Fruit fly (Drosophila melanogaster): ENCODE data around the gene CG4080.

CG4080 gene

DNA sequence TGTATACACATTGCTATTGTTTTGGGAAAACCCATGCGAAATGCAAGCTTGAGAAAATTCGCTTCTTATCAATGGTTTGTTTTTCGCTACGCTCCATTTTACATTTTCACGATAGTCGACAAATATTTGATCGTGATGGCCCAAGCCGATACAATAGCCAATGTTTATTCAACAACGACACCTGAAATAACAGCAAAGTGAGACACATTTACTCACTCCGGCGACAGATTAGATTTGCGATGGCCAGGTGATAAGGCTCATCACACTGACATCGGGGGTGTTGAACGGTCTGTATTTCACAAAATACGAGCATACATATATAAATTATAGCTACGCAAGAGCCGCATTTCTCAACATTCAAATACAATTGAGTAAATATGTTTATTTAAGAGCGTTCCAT lies 1.9 kb downstream of the CG4080 start (continued):
- TF ChIP-seq gfzf (GFP tag; optimal IDR thresholded peaks at IDR 0.05) (no peak), Opbp (GFP tag; IDR thresholded peaks at IDR 0.05; ENCODE audit: partially characterized antibody) (no peak), Dp (GFP tag; optimal IDR thresholded peaks at IDR 0.05) (no peak), luna (GFP tag; optimal IDR thresholded peaks at IDR 0.05) (peak; percentile 82), CG17829 (tag; optimal IDR thresholded peaks at IDR 0.05) (no peak), CG7963 (GFP tag; IDR thresholded peaks at IDR 0.05; ENCODE audit: partially characterized antibody) (no peak), cato (GFP tag; optimal IDR thresholded peaks at IDR 0.05; ENCODE audit: borderline replicate concordance) (no peak), Abd-B (GFP tag; optimal IDR thresholded peaks at IDR 0.05) (no peak), fd64A (GFP tag; optimal IDR thresholded peaks at IDR 0.05) (peak; percentile 82), CTCF (GFP tag; optimal IDR thresholded peaks at IDR 0.05) (peak; percentile 36), CG11695 (GFP tag; IDR thresholded peaks at IDR 0.05) (peak; percentile 59; the same call in 2 of the 3 replicates), wdn (GFP tag; IDR thresholded peaks at IDR 0.05) (0 out of 2 replicates have a peak, but pooled peaks have one; percentile 28), CG18262 (tag; optimal IDR thresholded peaks at IDR 0.05) (peak; percentile 46), CG12659 (GFP tag; optimal IDR thresholded peaks at IDR 0.05) (peak; percentile 20), NC2α (GFP tag; optimal IDR thresholded peaks at IDR 0.05) (no peak), Ets97D (GFP tag; optimal IDR thresholded peaks at IDR 0.05) (no peak), D19A (tag; optimal IDR thresholded peaks at IDR 0.05) (peak; percentile 19), danr (GFP tag; IDR thresholded peaks at IDR 0.05) (no peak), sc (optimal IDR thresholded peaks at IDR 0.05) (no peak), sc (GFP tag; optimal IDR thresholded peaks at IDR 0.05) (peak; percentile 28), chn (GFP tag; optimal IDR thresholded peaks at IDR 0.05) (no peak), CG11696 (GFP tag; IDR thresholded peaks at IDR 0.05) (0 out of 2 replicates have a peak, but pooled peaks have one; percentile 6), mld (GFP tag; IDR thresholded peaks at IDR 0.05; ENCODE audit: partially characterized antibody) (no peak), CG1792 (GFP tag; optimal IDR thresholded peaks at IDR 0.05) (peak; percentile 76), ems (GFP tag; optimal IDR thresholded peaks at IDR 0.05) (peak; percentile 38), bigmax (GFP tag; optimal IDR thresholded peaks at IDR 0.05) (peak; percentile 27), D (optimal IDR thresholded peaks at IDR 0.05) (no peak), D (GFP tag; optimal IDR thresholded peaks at IDR 0.05) (peak; percentile 48), Elba2 (GFP tag; optimal IDR thresholded peaks at IDR 0.05) (no peak), CG4820 (GFP tag; optimal IDR thresholded peaks at IDR 0.05) (peak; percentile 12), CG1603 (tag; optimal IDR thresholded peaks at IDR 0.05) (no peak), ro (GFP tag; IDR thresholded peaks at IDR 0.05) (no peak), CG32767 (GFP tag; IDR thresholded peaks at IDR 0.05) (no peak), Dip2 (GFP tag; IDR thresholded peaks at IDR 0.05) (no peak), ci (GFP tag; IDR thresholded peaks at IDR 0.05) (peak; percentile 50; the same call in 2 of the 3 replicates), Doc3 (GFP tag; IDR thresholded peaks at IDR 0.05; ENCODE audit: partially characterized antibody) (no peak), E2f2 (GFP tag; IDR thresholded peaks at IDR 0.05) (0 out of 2 replicates have a peak, but pooled peaks have one; percentile 5), H2.0 (GFP tag; IDR thresholded peaks at IDR 0.05) (no peak), CG34376 (GFP tag; optimal IDR thresholded peaks at IDR 0.05) (peak; percentile 75), Hr78 (GFP tag; optimal IDR thresholded peaks at IDR 0.05) (no peak), sens (GFP tag) (peak; percentile 52), sna (GFP tag; IDR thresholded peaks at IDR 0.05; ENCODE audit: partially characterized antibody) (no peak), zf30C (GFP tag; optimal IDR thresholded peaks at IDR 0.05) (no peak), toy (GFP tag; IDR thresholded peaks at IDR 0.05) (peak; percentile 49; the same call in 1 of the 2 replicates), CG14014 (GFP tag; IDR thresholded peaks at IDR 0.05) (no peak; the same call in 1 of the 2 replicates), z (GFP tag; IDR thresholded peaks at IDR 0.05) (0 out of 3 replicates have a peak, but pooled peaks have one; percentile 53), lab (GFP tag; optimal IDR thresholded peaks at IDR 0.05) (peak; percentile 97), CG17568 (GFP tag; optimal IDR thresholded peaks at IDR 0.05) (peak; percentile 67), Aef1 (GFP tag; IDR thresholded peaks at IDR 0.05) (no peak), jigr1 (GFP tag; IDR thresholded peaks at IDR 0.05) (no peak), trem (tag; optimal IDR thresholded peaks at IDR 0.05) (peak; percentile 13), CG10321 (GFP tag; IDR thresholded peaks at IDR 0.05) (no peak)

Data from whole organism, embryonic.